Worm (Caenorhabditis elegans) whole organism, L1 larva: ENCODE results near the gene eif-3.L.

Experiments
- C16A3.4 ChIP-seq: fragments of 150-350 bp; optimal IDR thresholded peaks from 2 replicates; lab custom pipeline; 2014; ENCODE audit warnings: missing biosample characterization, missing genetic modification characterization
- C34B4.2 ChIP-seq: sonication (generic microtip); optimal IDR thresholded peaks from 2 replicates; lab custom pipeline; 2017; ENCODE audit warnings: mild to moderate bottlenecking, missing genetic modification characterization, missing compliant biosample characterization
- F16B12.6 ChIP-seq: fragments of 150-350 bp; optimal IDR thresholded peaks from 2 replicates; lab custom pipeline; 2014; ENCODE audit warnings: missing biosample characterization, missing genetic modification characterization
- Y116A8C.19 ChIP-seq: sonication (generic microtip); optimal IDR thresholded peaks from 2 replicates; lab custom pipeline; 2016; ENCODE audit warnings: missing compliant biosample characterization, missing genetic modification characterization, borderline replicate concordance
- aha-1 ChIP-seq: fragments of 150-350 bp; optimal IDR thresholded peaks from 2 replicates; lab custom pipeline; 2014; ENCODE audit warnings: missing biosample characterization, missing genetic modification characterization
- alr-1 ChIP-seq: fragments of 200-800 bp; sonication (Bioruptor generic); optimal IDR thresholded peaks from 2 replicates; lab custom pipeline; 2018; ENCODE audit warnings: borderline replicate concordance, mild to moderate bottlenecking, missing genetic modification characterization, missing compliant biosample characterization
- blmp-1 ChIP-seq: fragments of 150-350 bp; optimal IDR thresholded peaks from 2 replicates; lab custom pipeline; 2014; ENCODE audit warnings: missing biosample characterization, missing genetic modification characterization
- ceh-8 ChIP-seq: fragments of 200-800 bp; sonication (Bioruptor generic); optimal IDR thresholded peaks from 2 replicates; lab custom pipeline; 2018; ENCODE audit warnings: mild to moderate bottlenecking, missing genetic modification characterization, moderate library complexity, missing compliant biosample characterization
- ceh-82 ChIP-seq, 3 experiments: fragments of 150-350 bp in 1 of 3; sonication (generic microtip) in 2 of 3; optimal IDR thresholded peaks; 2 replicates each; lab custom pipeline; 2014 to 2017; ENCODE audit warnings: missing biosample characterization in 3 of 3, missing genetic modification characterization in 3 of 3
- dpl-1 ChIP-seq, 3 experiments: fragments of 150-350 bp in 2 of 3; sonication (generic microtip) in 1 of 3; optimal IDR thresholded peaks; 2 replicates each; lab custom pipeline; 2014 to 2017; ENCODE audit warnings: missing biosample characterization in 3 of 3, missing genetic modification characterization in 3 of 3, missing genetic modification reagents in 3 of 3
- efl-1 ChIP-seq, 4 experiments: fragments of 150-350 bp; optimal IDR thresholded peaks in 3 of 4; peaks in 1 of 4; 1 replicate in 1 of 4; 2 replicates in 3 of 4; lab custom pipeline; 2014; ENCODE audit warnings: missing biosample characterization in 2 of 4, missing genetic modification characterization in 2 of 4, missing genetic modification reagents in 2 of 4
- egl-13 ChIP-seq: sonication (generic microtip); optimal IDR thresholded peaks from 2 replicates; lab custom pipeline; 2016; ENCODE audit warnings: missing genotype, missing genetic modification reagents, missing genetic modification characterization, missing compliant biosample characterization
- elt-2 ChIP-seq: sonication (generic microtip); optimal IDR thresholded peaks from 2 replicates; lab custom pipeline; 2016; ENCODE audit warnings: missing genetic modification characterization, mild to moderate bottlenecking, inconsistent platforms, missing compliant biosample characterization, missing genetic modification reagents
- elt-3 ChIP-seq, 6 experiments: fragments of 150-350 bp in 1 of 6; sonication (generic microtip); optimal IDR thresholded peaks; 2 replicates each; lab custom pipeline; 2017 to 2018; ENCODE audit warnings: missing biosample characterization in 6 of 6, missing genetic modification characterization in 6 of 6, inconsistent platforms in 1 of 6
- fos-1 ChIP-seq: fragments of 150-350 bp; optimal IDR thresholded peaks from 2 replicates; lab custom pipeline; 2014; ENCODE audit warnings: missing biosample characterization, missing genetic modification characterization
- hlh-17 ChIP-seq: fragments of 200-800 bp; sonication (Bioruptor generic); optimal IDR thresholded peaks from 2 replicates; lab custom pipeline; 2018; ENCODE audit warnings: missing genetic modification characterization, mild to moderate bottlenecking, missing compliant biosample characterization, moderate library complexity, borderline replicate concordance
- hlh-4 ChIP-seq: sonication (generic microtip); optimal IDR thresholded peaks from 2 replicates; lab custom pipeline; 2016; ENCODE audit warnings: mild to moderate bottlenecking, missing genetic modification characterization, missing compliant biosample characterization
- irx-1 ChIP-seq: sonication (generic microtip); optimal IDR thresholded peaks from 2 replicates; lab custom pipeline; 2016; ENCODE audit warnings: missing genetic modification characterization, missing compliant biosample characterization
- isw-1 ChIP-seq: fragments of 200-800 bp; sonication (Bioruptor generic); IDR thresholded peaks from 2 replicates; pipeline ENCODE4 v1.3.6; 2022; ENCODE audit warnings: missing genetic modification characterization, missing compliant biosample characterization
- jun-1 ChIP-seq: fragments of 150-350 bp; optimal IDR thresholded peaks from 2 replicates; lab custom pipeline; 2014; ENCODE audit warnings: missing biosample characterization, missing genetic modification reagents, missing genetic modification characterization
- lin-13 ChIP-seq: fragments of 150-350 bp; optimal IDR thresholded peaks from 2 replicates; lab custom pipeline; 2014; ENCODE audit warnings: missing biosample characterization, missing genetic modification reagents, missing genetic modification characterization
- lin-14 ChIP-seq: fragments of 200-800 bp; sonication (Bioruptor generic); optimal IDR thresholded peaks from 2 replicates; lab custom pipeline; 2018; ENCODE audit warnings: mild to moderate bottlenecking, missing genetic modification characterization, moderate library complexity, missing compliant biosample characterization
- lir-3 ChIP-seq: sonication (generic microtip); optimal IDR thresholded peaks from 2 replicates; lab custom pipeline; 2016; ENCODE audit warnings: mild to moderate bottlenecking, missing genetic modification characterization, moderate library complexity, missing compliant biosample characterization; ENCODE audit not compliant: poor library complexity
- mab-9 ChIP-seq: fragments of 200-800 bp; sonication (Bioruptor generic); IDR thresholded peaks from 2 replicates; pipeline ENCODE4 v1.3.6; 2022; ENCODE audit warnings: missing genetic modification reagents, missing genetic modification characterization, missing compliant biosample characterization
- mdl-1 ChIP-seq, 2 experiments: fragments of 150-350 bp; optimal IDR thresholded peaks; 2 replicates each; lab custom pipeline; 2014 to 2017; ENCODE audit warnings: missing biosample characterization in 2 of 2, missing genetic modification characterization in 2 of 2, inconsistent platforms in 1 of 2
- mep-1 ChIP-seq: fragments of 150-350 bp; optimal IDR thresholded peaks from 2 replicates; lab custom pipeline; 2014; ENCODE audit warnings: missing biosample characterization, missing genetic modification characterization
- nhr-11 ChIP-seq: fragments of 150-350 bp; optimal IDR thresholded peaks from 2 replicates; lab custom pipeline; 2014; ENCODE audit warnings: missing biosample characterization, missing genetic modification characterization
- nhr-19 ChIP-seq: fragments of 200-800 bp; sonication (Bioruptor generic); conservative IDR thresholded peaks from 2 replicates; pipeline ENCODE4 v1.3.6; 2022; ENCODE audit warnings: missing genetic modification characterization, missing compliant biosample characterization
- nhr-20 ChIP-seq: sonication (generic microtip); optimal IDR thresholded peaks from 2 replicates; lab custom pipeline; 2016; ENCODE audit warnings: mild to moderate bottlenecking, missing genetic modification characterization, missing compliant biosample characterization
- nhr-237 ChIP-seq: fragments of 150-350 bp; optimal IDR thresholded peaks from 2 replicates; lab custom pipeline; 2014; ENCODE audit warnings: missing biosample characterization, missing genetic modification characterization
- nhr-47 ChIP-seq: sonication (generic microtip); optimal IDR thresholded peaks from 2 replicates; lab custom pipeline; 2016; ENCODE audit warnings: mild to moderate bottlenecking, missing genetic modification characterization, moderate library complexity, missing compliant biosample characterization
- nhr-76 ChIP-seq: sonication (generic microtip); optimal IDR thresholded peaks from 2 replicates; lab custom pipeline; 2017; ENCODE audit warnings: missing biosample characterization, missing genetic modification characterization
- nhr-84 ChIP-seq: sonication (generic microtip); optimal IDR thresholded peaks from 2 replicates; lab custom pipeline; 2017; ENCODE audit warnings: missing biosample characterization, missing genetic modification characterization
- nhr-85 ChIP-seq: sonication (generic microtip); peaks from one replicate; lab custom pipeline; 2016; ENCODE audit warnings: missing genetic modification characterization, inconsistent platforms, missing compliant biosample characterization
- pag-3 ChIP-seq: sonication (generic microtip); optimal IDR thresholded peaks from 2 replicates; lab custom pipeline; 2017; ENCODE audit warnings: missing genetic modification characterization, mild to moderate bottlenecking, missing compliant biosample characterization, antibody characterized with exemption, borderline replicate concordance; ENCODE audit not compliant: insufficient read depth
- pax-3 ChIP-seq: fragments of 200-800 bp; sonication (Bioruptor generic); optimal IDR thresholded peaks from 2 replicates; lab custom pipeline; 2018; ENCODE audit warnings: mild to moderate bottlenecking, missing genetic modification characterization, moderate library complexity, missing compliant biosample characterization
- rnt-1 ChIP-seq: sonication (generic microtip); optimal IDR thresholded peaks from 2 replicates; lab custom pipeline; 2016; ENCODE audit warnings: mild to moderate bottlenecking, missing genetic modification characterization, moderate library complexity, missing compliant biosample characterization
- sox-4 ChIP-seq: sonication (generic microtip); optimal IDR thresholded peaks from 2 replicates; lab custom pipeline; 2016; ENCODE audit warnings: missing genetic modification characterization, missing compliant biosample characterization
- sptf-1 ChIP-seq: fragments of 150-350 bp; optimal IDR thresholded peaks from 2 replicates; lab custom pipeline; 2014; ENCODE audit warnings: missing biosample characterization, missing genetic modification characterization
- sup-37 ChIP-seq: fragments of 200-800 bp; sonication (Bioruptor generic); optimal IDR thresholded peaks from 2 replicates; lab custom pipeline; 2018; ENCODE audit warnings: mild to moderate bottlenecking, missing genetic modification characterization, missing compliant biosample characterization
- unc-30 ChIP-seq: sonication (generic microtip); optimal IDR thresholded peaks from 2 replicates; lab custom pipeline; 2017; ENCODE audit warnings: missing biosample characterization, missing genetic modification characterization
- unc-98 ChIP-seq: fragments of 200-800 bp; sonication (Bioruptor generic); IDR thresholded peaks from 2 replicates; pipeline ENCODE4 v1.3.6; 2022; ENCODE audit warnings: missing genetic modification characterization, missing compliant biosample characterization
- ztf-11 ChIP-seq, 2 experiments: sonication (generic microtip); optimal IDR thresholded peaks; 2 replicates each; lab custom pipeline; 2016 to 2017; ENCODE audit warnings: missing genetic modification characterization in 2 of 2, missing biosample characterization in 1 of 2, missing compliant biosample characterization in 1 of 2

The eif-3.L gene

ce11 chrII:5605538-5605945 is 16.7 kb downstream of the eif-3.L start (continued):
- no peak for TF ChIP-seq alr-1 (tag; lab: Kevin White, UChicago)
- TF ChIP-seq irx-1 (tag; lab: Kevin White, UChicago), result peak; percentile 56
- peak; percentile 3 for TF ChIP-seq lin-13
- TF ChIP-seq F16B12.6 (tag; lab: Kevin White, UChicago), result no peak
- peak; percentile 100 for TF ChIP-seq nhr-85 (tag; lab: Kevin White, UChicago)
- TF ChIP-seq mep-1 (tag; lab: Kevin White, UChicago), result peak; percentile 29
- TF ChIP-seq dpl-1 (GFP tag; optimal IDR thresholded peaks at IDR 0.05; lab: Kevin White, UChicago), result peak in 2 of 3 experiments; percentile 5 to 30
- TF ChIP-seq elt-2 (tag; lab: Kevin White, UChicago), result peak; percentile 88
- TF ChIP-seq unc-30 (tag; lab: Kevin White, UChicago), result no peak
- no peak for TF ChIP-seq mab-9 (GFP tag; lab: Robert Waterston, UW)
- TF ChIP-seq nhr-76 (tag; lab: Kevin White, UChicago), result no peak
- TF ChIP-seq lin-14 (GFP tag; lab: Kevin White, UChicago), result peak; percentile 93
- TF ChIP-seq sptf-1 (tag; lab: Kevin White, UChicago), result no peak
- TF ChIP-seq ceh-8 (GFP tag; lab: Kevin White, UChicago), result no peak
- peak; percentile 93 for TF ChIP-seq blmp-1 (tag; lab: Kevin White, UChicago)
- no peak for TF ChIP-seq sox-4 (tag; lab: Kevin White, UChicago)

ce11 chrII:5604441-5604840 is 17.8 kb downstream of the eif-3.L start:
- TF ChIP-seq jun-1 (tag; lab: Kevin White, UChicago) (no peak), nhr-19 (GFP tag; lab: Robert Waterston, UW) (no peak), efl-1 (optimal IDR thresholded peaks at IDR 0.05; lab: Kevin White, UChicago) (no peak), efl-1 (GFP tag; optimal IDR thresholded peaks at IDR 0.05 in 1 of 2; lab: Kevin White, UChicago) (peak in 1 of 2 experiments; percentile 68), isw-1 (no peak), Y116A8C.19 (tag; lab: Kevin White, UChicago) (no peak), irx-1 (tag; lab: Kevin White, UChicago) (no peak), nhr-85 (tag; lab: Kevin White, UChicago) (peak; percentile 61), nhr-84 (tag; lab: Kevin White, UChicago) (no peak), sox-4 (tag; lab: Kevin White, UChicago) (no peak), C16A3.4 (tag; lab: Kevin White, UChicago) (no peak), nhr-20 (tag; lab: Kevin White, UChicago) (peak; percentile 19), pag-3 (no peak), ceh-82 (tag; optimal IDR thresholded peaks at IDR 0.05; lab: Kevin White, UChicago) (no peak), nhr-237 (no peak), elt-3 (tag; optimal IDR thresholded peaks at IDR 0.05; lab: Kevin White, UChicago) (no peak), hlh-4 (tag; lab: Kevin White, UChicago) (no peak), nhr-47 (tag; lab: Kevin White, UChicago) (no peak), mdl-1 (tag; optimal IDR thresholded peaks at IDR 0.05; lab: Kevin White, UChicago) (no peak), pax-3 (no peak)

ce11 chrII:5603194-5603593 is 19.1 kb downstream of the eif-3.L start, which contains the start of gene C17G10.6:
C17G10.6 (minus strand) TSS chrII:5603294.
- TF ChIP-seq unc-98 (GFP tag; lab: Robert Waterston, UW) (no peak), nhr-47 (tag; lab: Kevin White, UChicago) (no peak)

- no peak for TF ChIP-seq C34B4.2
- TF ChIP-seq pag-3, result no peak
- peak; percentile 59 for TF ChIP-seq hlh-17 (GFP tag; lab: Kevin White, UChicago)
- TF ChIP-seq unc-30 (tag; lab: Kevin White, UChicago), result no peak
- TF ChIP-seq rnt-1 (tag; lab: Kevin White, UChicago), result peak; percentile 92
- TF ChIP-seq aha-1 (tag; lab: Kevin White, UChicago), result no peak
- no peak for TF ChIP-seq ztf-11 (tag; optimal IDR thresholded peaks at IDR 0.05; lab: Kevin White, UChicago)
- peak; percentile 34 for TF ChIP-seq blmp-1 (tag; lab: Kevin White, UChicago)
- TF ChIP-seq mdl-1 (tag; optimal IDR thresholded peaks at IDR 0.05; lab: Kevin White, UChicago), result peak in 1 of 2 experiments; percentile 82
- peak; percentile 28 for TF ChIP-seq lir-3
- no peak for TF ChIP-seq sptf-1 (tag; lab: Kevin White, UChicago)
- TF ChIP-seq nhr-11 (tag; lab: Kevin White, UChicago), result peak; percentile 35
- peak; percentile 35 to 55 (median 40) for TF ChIP-seq dpl-1 (GFP tag; optimal IDR thresholded peaks at IDR 0.05; lab: Kevin White, UChicago)
- TF ChIP-seq nhr-76 (tag; lab: Kevin White, UChicago), result no peak
- TF ChIP-seq sup-37, result peak; percentile 75
- peak; percentile 65 for TF ChIP-seq fos-1 (tag; lab: Kevin White, UChicago)
- peak; percentile 6 for TF ChIP-seq egl-13
These were observed 22.8 kb downstream of the eif-3.L start, which contains the start of gene C17G10.10 for ce11 chrII:5599326-5600044. C17G10.10 (minus strand) TSS chrII:5599376.
